Fruit fly (Drosophila melanogaster): ENCODE measurements around the gene east.

The east gene

dm6 chrX:2048778-2049686 is 38.4 kb downstream of the east start:
- TF ChIP-seq CG8301 (tag; optimal IDR thresholded peaks at IDR 0.05) (no peak), CG4496 (GFP tag; IDR thresholded peaks at IDR 0.05) (peak; percentile 55; the same call in 2 of the 3 replicates), CG8159 (tag; optimal IDR thresholded peaks at IDR 0.05) (no peak), Ets98B (GFP tag; IDR thresholded peaks at IDR 0.05) (peak; percentile 43; the same call in 1 of the 2 replicates), fd96Ca (GFP tag; IDR thresholded peaks at IDR 0.05) (0 out of 3 replicates have a peak, but pooled peaks have one; percentile 35), D1 (tag; optimal IDR thresholded peaks at IDR 0.05) (no peak)

dm6 chrX:2050070-2050899 is 39.6 kb downstream of the east start, which contains the start of gene moody:
Gene moody, minus strand, starts transcription at chrX:2050120.
- TF ChIP-seq fd96Ca (GFP tag; IDR thresholded peaks at IDR 0.05) (peak; percentile 99), CG9948 (tag; optimal IDR thresholded peaks at IDR 0.05) (peak; percentile 68), EcR (GFP tag; optimal IDR thresholded peaks at IDR 0.05) (peak; percentile 56), CG8159 (tag; optimal IDR thresholded peaks at IDR 0.05) (peak; percentile 84), Snoo (tag; optimal IDR thresholded peaks at IDR 0.05) (peak; percentile 93), D1 (tag; optimal IDR thresholded peaks at IDR 0.05) (no peak), CG17806 (tag; optimal IDR thresholded peaks at IDR 0.05) (peak; percentile 84), CG8301 (tag; optimal IDR thresholded peaks at IDR 0.05) (peak; percentile 87), gl (tag; optimal IDR thresholded peaks at IDR 0.05) (peak; percentile 84), Ets98B (GFP tag; IDR thresholded peaks at IDR 0.05) (peak; percentile 99), Pif1A (GFP tag; optimal IDR thresholded peaks at IDR 0.05) (peak; percentile 90), CG34367 (tag; optimal IDR thresholded peaks at IDR 0.05) (peak; percentile 82), CG10348 (GFP tag; IDR thresholded peaks at IDR 0.05) (peak; percentile 92), Pif1B (GFP tag; optimal IDR thresholded peaks at IDR 0.05) (peak; percentile 90), CG4496 (GFP tag; IDR thresholded peaks at IDR 0.05) (peak; percentile 99), CG14655 (GFP tag; optimal IDR thresholded peaks at IDR 0.05) (peak; percentile 92), CG13204 (GFP tag; optimal IDR thresholded peaks at IDR 0.05) (peak; percentile 97), CG12605 (GFP tag; IDR thresholded peaks at IDR 0.05) (peak; percentile 97), CG32121 (GFP tag; IDR thresholded peaks at IDR 0.05) (peak; percentile 99), CG15710 (tag; optimal IDR thresholded peaks at IDR 0.05) (peak; percentile 86), rn (GFP tag; IDR thresholded peaks at IDR 0.05) (peak; percentile 93)

DNA sequence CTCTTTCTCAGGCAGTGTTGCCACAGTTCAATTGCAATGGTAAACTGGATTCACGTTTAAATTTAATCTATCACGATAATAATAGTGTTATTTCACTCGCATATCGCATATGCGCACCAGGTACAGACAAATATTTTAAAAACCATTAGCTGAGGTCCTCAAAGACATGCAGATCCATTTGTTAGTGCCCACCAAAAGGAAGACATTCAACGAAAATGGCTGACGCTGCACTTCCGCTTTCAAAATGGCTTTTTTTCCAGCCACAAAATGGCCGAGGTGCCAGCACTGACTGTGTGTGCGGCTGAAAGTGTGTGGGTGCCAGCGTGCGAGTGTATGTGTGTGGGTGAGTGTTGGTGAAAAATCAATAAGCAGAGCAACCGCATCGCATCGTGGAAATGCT is 50.5 kb downstream of the east start:
- no peak for TF ChIP-seq CG14655 (GFP tag; optimal IDR thresholded peaks at IDR 0.05)
- peak; percentile 19 for TF ChIP-seq CG13204 (GFP tag; optimal IDR thresholded peaks at IDR 0.05)
- peak; percentile 38; the same call in 1 of the 3 replicates for TF ChIP-seq CG4496 (GFP tag; IDR thresholded peaks at IDR 0.05)
- peak; percentile 29 for TF ChIP-seq CG8159 (tag; optimal IDR thresholded peaks at IDR 0.05)
- TF ChIP-seq CG34367 (tag; optimal IDR thresholded peaks at IDR 0.05): peak; percentile 4
- TF ChIP-seq CG15710 (tag; optimal IDR thresholded peaks at IDR 0.05): peak; percentile 38
- TF ChIP-seq Pif1B (GFP tag; optimal IDR thresholded peaks at IDR 0.05): no peak
- TF ChIP-seq Ets98B (GFP tag; IDR thresholded peaks at IDR 0.05): no peak
- TF ChIP-seq Pif1A (GFP tag; optimal IDR thresholded peaks at IDR 0.05): no peak
- peak; percentile 30 for TF ChIP-seq CG8301 (tag; optimal IDR thresholded peaks at IDR 0.05)
- no peak for TF ChIP-seq EcR (GFP tag; optimal IDR thresholded peaks at IDR 0.05)

- TF ChIP-seq CG4496 (GFP tag; IDR thresholded peaks at IDR 0.05) (peak; percentile 31; the same call in 1 of the 3 replicates), CG12605 (GFP tag; IDR thresholded peaks at IDR 0.05) (no peak)
Measured at dm6 chrX:2061849-2062248, 51.2 kb downstream of the east start, which contains the start of gene Sik2. Gene Sik2, minus strand, starts transcription at chrX:2061915.

- TF ChIP-seq CG17806 (tag; optimal IDR thresholded peaks at IDR 0.05) (no peak), Ets98B (GFP tag; IDR thresholded peaks at IDR 0.05) (no peak), D1 (tag; optimal IDR thresholded peaks at IDR 0.05) (no peak), CG14655 (GFP tag; optimal IDR thresholded peaks at IDR 0.05) (no peak), CG8159 (tag; optimal IDR thresholded peaks at IDR 0.05) (no peak), rn (GFP tag; IDR thresholded peaks at IDR 0.05) (no peak), fd96Ca (GFP tag; IDR thresholded peaks at IDR 0.05) (no peak), CG32121 (GFP tag; IDR thresholded peaks at IDR 0.05) (no peak)
Measured at dm6 chrX:2065073-2065472, 54.4 kb downstream of the east start, which contains the start of gene CG4281. Gene CG4281, minus strand, starts transcription at chrX:2065142.

DNA sequence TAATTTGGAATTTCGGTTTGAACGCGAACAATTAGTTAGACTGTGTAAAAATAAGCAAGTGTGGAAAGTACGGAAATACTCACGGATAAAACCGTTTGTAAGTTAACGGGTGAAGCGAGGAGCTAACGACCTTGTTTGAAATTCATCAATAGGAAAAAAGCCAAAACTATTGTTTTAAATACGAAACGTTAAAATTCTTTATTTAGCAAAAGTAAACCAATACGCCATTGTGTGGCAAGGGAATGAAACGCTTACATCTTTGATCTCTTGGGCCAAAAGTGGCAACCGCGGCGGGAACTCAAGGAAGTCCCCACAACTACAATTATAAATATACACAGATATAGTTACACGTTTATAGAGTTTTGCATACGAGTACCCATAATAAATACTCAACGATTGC is 55.6 kb downstream of the east start, which contains the start of gene CG14054:
Gene CG14054, minus strand, starts transcription at position 101 of the 400 bp plus-strand sequence.
- TF ChIP-seq Snoo (tag; optimal IDR thresholded peaks at IDR 0.05) (no peak), gl (tag; optimal IDR thresholded peaks at IDR 0.05) (no peak)
